Fruit fly (Drosophila melanogaster) Kc167 (cell line): ENCODE data around the gene Ddr.

Experiments
- Sin3A ChIP-seq: fragments of >200 bp; optimal IDR thresholded peaks from 2 replicates; lab custom pipeline; 2018; ENCODE audit warnings: missing external identifiers
- h ChIP-seq: fragments of >200 bp; optimal IDR thresholded peaks from 3 replicates; lab custom pipeline; 2018; ENCODE audit warnings: missing external identifiers
- insv ChIP-seq: fragments of >200 bp; optimal IDR thresholded peaks from 3 replicates; lab custom pipeline; 2018; ENCODE audit warnings: missing external identifiers
- psq ChIP-seq: fragments of >200 bp; optimal IDR thresholded peaks from 2 replicates; lab custom pipeline; 2017; ENCODE audit warnings: missing external identifiers

- TF ChIP-seq psq, result no peak
- no peak for TF ChIP-seq h (lab: Kevin White, UChicago)
- TF ChIP-seq Sin3A, result no peak
- no peak for TF ChIP-seq insv (lab: Kevin White, UChicago)
Measured at dm6 chr2L:6366924-6367323, 114.0 kb downstream of the Ddr start.
